Fruit fly (Drosophila melanogaster) ovary, adult (tissue): Measurements from ENCODE around the gene REPTOR-BP.

Experiments used
- CG17801 ChIP-seq: fragments of 200-800 bp; optimal IDR thresholded peaks from 2 replicates; lab custom pipeline; 2019; ENCODE audit warnings: missing biosample characterization, mild to moderate bottlenecking, missing genetic modification characterization, moderate library complexity; ENCODE audit not compliant: partially characterized antibody

Gene REPTOR-BP

dm6 chr2L:10263830-10264634 is at the start of gene REPTOR-BP:
REPTOR-BP (plus strand) TSS chr2L:10264125.
- no peak for TF ChIP-seq CG17801 (GFP tag; lab: Kevin White, UChicago)

- no peak for TF ChIP-seq CG17801 (GFP tag; lab: Kevin White, UChicago)
These were observed 43.9 kb upstream of the REPTOR-BP start for dm6 chr2L:10220010-10220409.

dm6 chr2L:10220501-10221386 is 43.2 kb upstream of the REPTOR-BP start, which contains the start of the genes Npc1a and Prosalpha6:
Npc1a (minus strand) TSS chr2L:10221216.
Prosalpha6 (plus strand) TSS chr2L:10221351.
- no peak for TF ChIP-seq CG17801 (GFP tag; lab: Kevin White, UChicago)

dm6 chr2L:10221387-10221705 is 42.6 kb upstream of the REPTOR-BP start:
- TF ChIP-seq CG17801 (GFP tag; lab: Kevin White, UChicago) = no peak

- TF ChIP-seq CG17801 (GFP tag; lab: Kevin White, UChicago) = no peak
These were observed 41.2 kb upstream of the REPTOR-BP start, which contains the start of gene Bcs1 for dm6 chr2L:10222550-10223231. Bcs1 (plus strand) TSS chr2L:10222657.

- TF ChIP-seq CG17801 (GFP tag; lab: Kevin White, UChicago) = no peak
These were observed 37.7 kb upstream of the REPTOR-BP start for dm6 chr2L:10226213-10226723.

- no peak for TF ChIP-seq CG17801 (GFP tag; lab: Kevin White, UChicago)
These were observed 37.1 kb upstream of the REPTOR-BP start, which contains the start of gene CG5708 for dm6 chr2L:10226724-10227407. CG5708 (minus strand) TSS chr2L:10226808.

dm6 chr2L:10230455-10230854 is 33.5 kb upstream of the REPTOR-BP start:
- TF ChIP-seq CG17801 (GFP tag; lab: Kevin White, UChicago) = no peak

dm6 chr2L:10231092-10231494 is 32.8 kb upstream of the REPTOR-BP start:
- no peak for TF ChIP-seq CG17801 (GFP tag; lab: Kevin White, UChicago)

dm6 chr2L:10231510-10231909 is 32.4 kb upstream of the REPTOR-BP start, which contains the start of gene ova:
ova (minus strand) TSS chr2L:10231692.
- no peak for TF ChIP-seq CG17801 (GFP tag; lab: Kevin White, UChicago)

- no peak for TF ChIP-seq CG17801 (GFP tag; lab: Kevin White, UChicago)
These were observed 31.6 kb upstream of the REPTOR-BP start, which contains the start of gene eEF1delta for dm6 chr2L:10232152-10232816. eEF1delta (plus strand) TSS chr2L:10232507.

dm6 chr2L:10232827-10233226 is 31.1 kb upstream of the REPTOR-BP start:
- no peak for TF ChIP-seq CG17801 (GFP tag; lab: Kevin White, UChicago)

dm6 chr2L:10237725-10238446 is 26.0 kb upstream of the REPTOR-BP start, which contains the start of gene mthl15:
mthl15 (minus strand) TSS chr2L:10238317.
- no peak for TF ChIP-seq CG17801 (GFP tag; lab: Kevin White, UChicago)
